Worm (Caenorhabditis elegans): Measurements from ENCODE around the gene bcat-1.

- TF ChIP-seq Y53G8AR.9 (GFP tag; conservative IDR thresholded peaks at IDR 0.05) (peak; percentile 64; the same call in 1 of the 2 replicates), snpc-4 (GFP tag; optimal IDR thresholded peaks at IDR 0.05) (no peak), snpc-4 (tag; optimal IDR thresholded peaks at IDR 0.05) (peak in 2 of 4 experiments; percentile 44 to 51), T26A5.8 (tag; optimal IDR thresholded peaks at IDR 0.05) (no peak), sea-2 (GFP tag; IDR thresholded peaks at IDR 0.05) (no peak), ceh-40 (GFP tag; IDR thresholded peaks at IDR 0.05) (no peak), sdz-38 (tag; optimal IDR thresholded peaks at IDR 0.05) (no peak), ceh-27 (GFP tag; optimal IDR thresholded peaks at IDR 0.05) (no peak), lin-35 (GFP tag; optimal IDR thresholded peaks at IDR 0.05) (no peak), dpl-1 (GFP tag; optimal IDR thresholded peaks at IDR 0.05) (no peak), ama-1 (optimal IDR thresholded peaks at IDR 0.05) (no peak), ama-1 (GFP tag; optimal IDR thresholded peaks at IDR 0.05) (no peak)
Observed at ce11 chrX:12872022-12872888, 5.0 kb upstream of the bcat-1 start.

All from whole organism, young adult.